Worm (Caenorhabditis elegans) whole organism, L3 larva: ENCODE data around the gene K08H2.10.

Experiments used
- ZK546.5 ChIP-seq: sonication (generic microtip); optimal IDR thresholded peaks from 2 replicates; lab custom pipeline; 2017; ENCODE audit warnings: missing biosample characterization, missing genetic modification characterization
- aly-2 ChIP-seq: fragments of 150-350 bp; optimal IDR thresholded peaks from 2 replicates; lab custom pipeline; 2014; ENCODE audit warnings: missing biosample characterization, missing genetic modification characterization
- ceh-28 ChIP-seq: fragments of 150-350 bp; optimal IDR thresholded peaks from 2 replicates; lab custom pipeline; 2014; ENCODE audit warnings: missing biosample characterization, missing genetic modification reagents, missing genetic modification characterization
- ceh-82 ChIP-seq: fragments of 150-350 bp; optimal IDR thresholded peaks from 2 replicates; lab custom pipeline; 2014; ENCODE audit warnings: missing biosample characterization, missing genetic modification characterization
- ceh-9 ChIP-seq: sonication (generic microtip); optimal IDR thresholded peaks from 2 replicates; lab custom pipeline; 2018; ENCODE audit warnings: missing biosample characterization, missing genetic modification characterization
- daf-12 ChIP-seq: fragments of 150-350 bp; optimal IDR thresholded peaks from 2 replicates; lab custom pipeline; 2014; ENCODE audit warnings: missing biosample characterization, missing genetic modification reagents, missing genetic modification characterization
- egl-5 ChIP-seq: fragments of 150-350 bp; optimal IDR thresholded peaks from 2 replicates; lab custom pipeline; 2017; ENCODE audit warnings: missing biosample characterization, missing genetic modification reagents, missing genetic modification characterization, inconsistent platforms
- elt-1 ChIP-seq: fragments of 150-350 bp; optimal IDR thresholded peaks from 2 replicates; lab custom pipeline; 2014; ENCODE audit warnings: missing biosample characterization, missing genetic modification characterization
- elt-2 ChIP-seq: sonication (generic microtip); optimal IDR thresholded peaks from 2 replicates; lab custom pipeline; 2016; ENCODE audit warnings: missing genetic modification reagents, mild to moderate bottlenecking, missing genetic modification characterization, missing compliant biosample characterization
- elt-3 ChIP-seq, 3 experiments: fragments of 150-350 bp in 1 of 3; sonication (generic microtip) in 2 of 3; optimal IDR thresholded peaks; 2 replicates in 2 of 3; 4 replicates in 1 of 3; lab custom pipeline; 2014 to 2017; ENCODE audit warnings: missing biosample characterization in 3 of 3, missing genetic modification characterization in 3 of 3
- eor-1 ChIP-seq, 2 experiments: fragments of 150-350 bp; optimal IDR thresholded peaks; 2 replicates each; lab custom pipeline; 2014 to 2018; ENCODE audit warnings: missing biosample characterization in 2 of 2, missing genetic modification characterization in 2 of 2
- fkh-10 ChIP-seq: sonication (generic microtip); optimal IDR thresholded peaks from 2 replicates; lab custom pipeline; 2017; ENCODE audit warnings: missing biosample characterization, missing genetic modification reagents, missing genetic modification characterization
- fkh-2 ChIP-seq: fragments of 150-350 bp; optimal IDR thresholded peaks from 2 replicates; lab custom pipeline; 2014; ENCODE audit warnings: missing biosample characterization, missing genetic modification reagents, missing genetic modification characterization
- fos-1 ChIP-seq: fragments of 150-350 bp; optimal IDR thresholded peaks from 2 replicates; lab custom pipeline; 2014; ENCODE audit warnings: missing biosample characterization, missing genetic modification characterization
- lin-15B ChIP-seq: fragments of 150-350 bp; optimal IDR thresholded peaks from 2 replicates; lab custom pipeline; 2014; ENCODE audit warnings: missing biosample characterization, missing genetic modification characterization
- lin-39 ChIP-seq: fragments of 150-350 bp; optimal IDR thresholded peaks from 2 replicates; lab custom pipeline; 2018; ENCODE audit warnings: missing biosample characterization, missing genetic modification reagents, missing genetic modification characterization
- mdl-1 ChIP-seq: fragments of 150-350 bp; optimal IDR thresholded peaks from 2 replicates; lab custom pipeline; 2014; ENCODE audit warnings: missing biosample characterization, missing genetic modification characterization
- mml-1 ChIP-seq: fragments of 150-350 bp; sonication (generic microtip); optimal IDR thresholded peaks from 3 replicates; lab custom pipeline; 2014; ENCODE audit warnings: missing biosample characterization, missing genetic modification characterization
- nfya-1 ChIP-seq: sonication (generic microtip); optimal IDR thresholded peaks from 2 replicates; lab custom pipeline; 2017; ENCODE audit warnings: missing genetic modification characterization, mild to moderate bottlenecking, missing compliant biosample characterization, antibody characterized with exemption, moderate library complexity; ENCODE audit not compliant: insufficient read depth
- nhr-11 ChIP-seq: fragments of 150-350 bp; optimal IDR thresholded peaks from 2 replicates; lab custom pipeline; 2014; ENCODE audit warnings: missing biosample characterization, missing genetic modification characterization
- nhr-23 ChIP-seq: fragments of 150-350 bp; optimal IDR thresholded peaks from 2 replicates; lab custom pipeline; 2014; ENCODE audit warnings: missing biosample characterization, missing genetic modification reagents, missing genetic modification characterization
- nhr-237 ChIP-seq: fragments of 150-350 bp; optimal IDR thresholded peaks from 2 replicates; lab custom pipeline; 2014; ENCODE audit warnings: missing biosample characterization, missing genetic modification characterization
- nhr-25 ChIP-seq: sonication (generic microtip); optimal IDR thresholded peaks from 2 replicates; lab custom pipeline; 2017; ENCODE audit warnings: missing biosample characterization, missing genetic modification characterization
- nhr-43 ChIP-seq: sonication (generic microtip); optimal IDR thresholded peaks from 2 replicates; lab custom pipeline; 2016; ENCODE audit warnings: mild to moderate bottlenecking, missing genetic modification characterization, missing compliant biosample characterization; ENCODE audit not compliant: poor library complexity, severe bottlenecking
- nhr-67 ChIP-seq: fragments of 150-350 bp; optimal IDR thresholded peaks from 2 replicates; lab custom pipeline; 2014; ENCODE audit warnings: missing biosample characterization, missing genetic modification characterization
- nhr-76 ChIP-seq: fragments of 150-350 bp; sonication (generic microtip); optimal IDR thresholded peaks from 5 replicates; lab custom pipeline; 2014; ENCODE audit warnings: missing biosample characterization, missing genetic modification characterization
- pha-4 ChIP-seq: fragments of 150-350 bp; optimal IDR thresholded peaks from 2 replicates; lab custom pipeline; 2014; ENCODE audit warnings: missing biosample characterization, missing genetic modification reagents, missing genetic modification characterization
- pqm-1 ChIP-seq: fragments of 150-350 bp; optimal IDR thresholded peaks from 2 replicates; lab custom pipeline; 2017; ENCODE audit warnings: missing biosample characterization, missing genetic modification characterization, inconsistent platforms
- sea-2 ChIP-seq: fragments of 150-350 bp; sonication (generic microtip); optimal IDR thresholded peaks from 4 replicates; lab custom pipeline; 2014; ENCODE audit warnings: missing biosample characterization, missing genetic modification reagents, missing genetic modification characterization
- skn-1 ChIP-seq: fragments of 150-350 bp; optimal IDR thresholded peaks from 2 replicates; lab custom pipeline; 2014; ENCODE audit warnings: missing biosample characterization, missing genetic modification characterization
- snpc-4 ChIP-seq: fragments of 150-350 bp; optimal IDR thresholded peaks from 2 replicates; lab custom pipeline; 2014; ENCODE audit warnings: missing biosample characterization, missing genetic modification characterization
- unc-62 ChIP-seq: fragments of 150-350 bp; sonication (generic microtip); optimal IDR thresholded peaks from 4 replicates; lab custom pipeline; 2014; ENCODE audit warnings: missing biosample characterization, missing genetic modification reagents, missing genetic modification characterization
- zag-1 ChIP-seq: fragments of 150-350 bp; optimal IDR thresholded peaks from 2 replicates; lab custom pipeline; 2014; ENCODE audit warnings: missing biosample characterization, missing genetic modification characterization
- ztf-11 ChIP-seq: fragments of 150-350 bp; optimal IDR thresholded peaks from 2 replicates; lab custom pipeline; 2014; ENCODE audit warnings: missing biosample characterization, missing genetic modification characterization
- ztf-4 ChIP-seq: fragments of 150-350 bp; optimal IDR thresholded peaks from 2 replicates; lab custom pipeline; 2014; ENCODE audit warnings: missing biosample characterization, missing genetic modification characterization

K08H2.10 gene

DNA sequence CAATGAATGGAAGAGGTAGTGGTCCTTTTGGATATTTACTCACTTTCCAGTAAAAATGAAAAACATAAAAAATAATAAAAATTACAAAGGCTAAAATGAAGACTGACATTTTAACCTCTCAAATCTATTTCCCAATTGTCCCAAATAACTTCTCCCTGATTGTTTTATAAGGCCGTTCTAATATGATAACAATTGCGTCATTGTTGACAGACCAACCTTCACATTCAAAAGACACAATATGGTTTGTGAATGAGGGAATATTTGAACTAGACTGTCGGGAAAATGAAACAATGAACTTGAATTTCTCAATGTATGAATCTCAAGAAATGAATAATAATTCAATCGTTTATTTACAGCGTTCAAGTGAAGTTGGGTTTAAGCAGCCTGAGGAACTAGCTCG, 9.6 kb downstream of the K08H2.10 start, which contains the start of gene cyp-14A1:
cyp-14A1 (minus strand) TSS at position 126 of the 400 bp plus-strand sequence.
- TF ChIP-seq nhr-23 (tag; lab: Kevin White, UChicago) (peak; percentile 26), mml-1 (tag; lab: Kevin White, UChicago) (no peak)

ce11 chrX:13269586-13269985, 12.0 kb downstream of the K08H2.10 start, which contains the start of gene cyp-14A2:
TSS of gene cyp-14A2 (minus strand) at chrX:13269686.
- TF ChIP-seq aly-2 (tag; lab: Kevin White, UChicago) (no peak), elt-2 (tag; lab: Kevin White, UChicago) (no peak), unc-62 (GFP tag; lab: Kevin White, UChicago) (no peak), zag-1 (tag; lab: Kevin White, UChicago) (no peak), pha-4 (tag; lab: Kevin White, UChicago) (no peak), ztf-11 (tag; lab: Kevin White, UChicago) (no peak), ceh-82 (tag; lab: Kevin White, UChicago) (no peak), nhr-76 (tag; lab: Kevin White, UChicago) (no peak), nhr-23 (tag; lab: Kevin White, UChicago) (no peak), daf-12 (tag; lab: Kevin White, UChicago) (no peak), elt-3 (tag; optimal IDR thresholded peaks at IDR 0.05; lab: Kevin White, UChicago) (no peak), nfya-1 (tag; lab: Kevin White, UChicago) (no peak), fkh-2 (tag; lab: Kevin White, UChicago) (no peak), lin-15B (tag; lab: Kevin White, UChicago) (no peak), pqm-1 (no peak), nhr-43 (tag; lab: Kevin White, UChicago) (no peak), egl-5 (tag; lab: Kevin White, UChicago) (no peak), nhr-11 (tag; lab: Kevin White, UChicago) (no peak)
- TF ChIP-seq, all 47 proteins: peak for 0

DNA sequence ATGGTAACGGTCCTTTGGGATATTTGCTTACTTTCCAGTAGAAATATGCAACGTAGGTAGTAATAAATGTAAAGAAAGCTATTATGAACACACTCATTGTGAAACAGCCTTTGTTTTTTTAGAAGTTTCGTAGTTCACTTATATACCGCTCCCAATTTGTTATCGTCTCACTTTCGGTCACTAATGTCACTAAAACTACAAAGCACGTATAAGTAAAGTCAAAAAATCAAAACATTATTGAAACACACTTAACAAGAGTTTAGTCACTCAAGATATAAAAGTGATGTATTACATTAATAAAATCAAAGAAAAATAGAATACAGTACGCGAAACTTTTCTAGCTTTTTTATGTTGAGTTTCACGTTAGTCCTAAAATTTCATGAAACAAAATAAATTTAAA, 16.5 kb downstream of the K08H2.10 start, which contains the start of gene cyp-14A3:
cyp-14A3 (minus strand) TSS at position 101 of the 400 bp plus-strand sequence.
- no peak for TF ChIP-seq zag-1 (tag; lab: Kevin White, UChicago)
- TF ChIP-seq unc-62 (GFP tag; lab: Kevin White, UChicago): no peak
- no peak for TF ChIP-seq nhr-67

DNA sequence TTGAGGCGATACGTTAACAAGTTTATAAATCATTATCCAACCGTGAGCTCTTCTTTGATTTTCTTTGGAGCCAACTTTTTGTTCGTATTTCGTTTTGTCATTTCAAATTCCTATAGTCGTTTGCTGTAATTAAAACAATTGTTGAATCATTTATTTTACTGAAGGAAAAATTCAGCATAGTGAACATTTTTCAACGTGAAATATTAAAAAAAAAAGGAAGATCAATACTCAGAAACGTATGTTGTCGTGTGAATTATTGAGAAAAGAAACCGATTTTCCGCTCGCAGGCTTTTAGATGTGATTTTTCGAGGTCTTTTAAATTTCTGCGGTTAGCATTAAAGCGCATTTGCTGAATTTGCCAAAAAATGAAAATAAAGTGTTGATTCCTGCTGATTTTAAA, 21.3 kb downstream of the K08H2.10 start, which contains the start of gene phf-33:
phf-33 (minus strand) TSS at position 101 of the 400 bp plus-strand sequence.
- TF ChIP-seq eor-1 (tag; optimal IDR thresholded peaks at IDR 0.05; lab: Kevin White, UChicago) (no peak), nhr-43 (tag; lab: Kevin White, UChicago) (no peak), nhr-25 (no peak), fos-1 (tag; lab: Kevin White, UChicago) (no peak), ZK546.5 (no peak), lin-39 (tag; lab: Kevin White, UChicago) (no peak), nhr-23 (tag; lab: Kevin White, UChicago) (no peak), snpc-4 (tag; lab: Kevin White, UChicago) (no peak), elt-1 (tag; lab: Kevin White, UChicago) (no peak), mdl-1 (tag; lab: Kevin White, UChicago) (no peak), ceh-82 (tag; lab: Kevin White, UChicago) (no peak), unc-62 (GFP tag; lab: Kevin White, UChicago) (no peak), ztf-11 (tag; lab: Kevin White, UChicago) (no peak), fkh-10 (GFP tag; lab: Kevin White, UChicago) (no peak)
- TF ChIP-seq, all 47 proteins: peak for 0

DNA sequence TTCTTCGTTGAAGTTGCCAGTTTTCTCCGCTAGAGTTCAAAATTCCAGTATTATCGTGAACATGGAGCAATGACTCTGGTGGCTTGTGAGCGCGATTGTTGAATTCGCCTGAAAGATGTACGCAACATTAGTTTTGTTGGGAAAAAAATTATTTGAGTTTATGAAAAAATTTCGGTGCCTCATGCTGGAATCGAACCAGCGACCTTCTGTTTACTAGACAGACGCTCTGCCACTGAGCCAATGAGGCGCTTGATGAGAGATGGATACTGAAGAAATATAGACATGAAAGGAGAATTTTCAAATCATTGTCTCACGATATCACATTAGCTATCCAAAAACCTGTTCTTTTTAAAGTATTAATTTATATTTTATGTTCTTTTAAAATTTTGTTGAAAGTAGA, 25.9 kb downstream of the K08H2.10 start:
- TF ChIP-seq mml-1 (tag; lab: Kevin White, UChicago): no peak
- peak; percentile 62 for TF ChIP-seq nhr-43 (tag; lab: Kevin White, UChicago)
- TF ChIP-seq elt-2 (tag; lab: Kevin White, UChicago): peak; percentile 16

ce11 chrX:13284091-13284490, 26.5 kb downstream of the K08H2.10 start, which contains the start of gene cyp-14A4:
TSS of gene cyp-14A4 (minus strand) at chrX:13284197.
- TF ChIP-seq ceh-28 (tag; lab: Kevin White, UChicago) (no peak), eor-1 (tag; optimal IDR thresholded peaks at IDR 0.05; lab: Kevin White, UChicago) (no peak), ceh-9 (tag; lab: Kevin White, UChicago) (no peak), elt-3 (tag; optimal IDR thresholded peaks at IDR 0.05; lab: Kevin White, UChicago) (no peak), skn-1 (tag; lab: Kevin White, UChicago) (no peak), lin-15B (tag; lab: Kevin White, UChicago) (no peak), nhr-237 (tag; lab: Kevin White, UChicago) (no peak), fkh-2 (tag; lab: Kevin White, UChicago) (no peak), ztf-11 (tag; lab: Kevin White, UChicago) (no peak), pha-4 (tag; lab: Kevin White, UChicago) (no peak), fkh-10 (GFP tag; lab: Kevin White, UChicago) (no peak), daf-12 (tag; lab: Kevin White, UChicago) (no peak), ztf-4 (no peak), ZK546.5 (no peak), ceh-82 (tag; lab: Kevin White, UChicago) (no peak), nhr-23 (tag; lab: Kevin White, UChicago) (no peak), sea-2 (no peak), mml-1 (tag; lab: Kevin White, UChicago) (no peak)
- TF ChIP-seq, all 47 proteins: peak for 0
